Fruit fly (Drosophila melanogaster) whole organism, embryonic: Measurements from ENCODE around the gene CG14327.
A peak's percentile ranks its signal among the peaks of the same experiment; 100 is the strongest.

Source experiments
- Bgb ChIP-seq: fragments of 200-800 bp; sonication (Bioruptor generic); IDR thresholded peaks from 2 replicates; pipeline ENCODE4 v1.3.6; 2022; ENCODE audit warnings: missing biosample characterization, missing genetic modification characterization; ENCODE audit not compliant: partially characterized antibody
- CG10654 ChIP-seq: fragments of 200-800 bp; sonication (Bioruptor generic); optimal IDR thresholded peaks from 2 replicates; lab custom pipeline; 2016; ENCODE audit warnings: missing biosample characterization, missing genetic modification characterization
- CG12155 ChIP-seq: fragments of 200-800 bp; sonication (Bioruptor generic); optimal IDR thresholded peaks from 3 replicates; lab custom pipeline; 2016; ENCODE audit warnings: missing biosample characterization, missing genetic modification characterization
- CG12659 ChIP-seq: fragments of 200-800 bp; sonication (Bioruptor generic); optimal IDR thresholded peaks from 3 replicates; lab custom pipeline; 2017; ENCODE audit warnings: mild to moderate bottlenecking, missing biosample characterization, missing genetic modification reagents, missing genetic modification characterization
- CG13123 ChIP-seq: fragments of 200-800 bp; sonication (Bioruptor generic); optimal IDR thresholded peaks from 2 replicates; lab custom pipeline; 2016; ENCODE audit warnings: missing biosample characterization, missing genetic modification characterization
- CG13287 ChIP-seq: fragments of 200-800 bp; sonication (Bioruptor generic); IDR thresholded peaks from 2 replicates; pipeline ENCODE4 v1.3.6; 2022; ENCODE audit warnings: missing biosample characterization, missing genetic modification characterization; ENCODE audit not compliant: partially characterized antibody
- CG13296 ChIP-seq: fragments of 200-800 bp; sonication (Bioruptor generic); optimal IDR thresholded peaks from 3 replicates; lab custom pipeline; 2018; ENCODE audit warnings: missing biosample characterization, mild to moderate bottlenecking, missing genetic modification characterization
- CG15696 ChIP-seq: fragments of 200-800 bp; sonication (Bioruptor generic); optimal IDR thresholded peaks from 2 replicates; lab custom pipeline; 2019; ENCODE audit warnings: missing biosample characterization, mild to moderate bottlenecking, missing genetic modification characterization, moderate library complexity
- CG17328 ChIP-seq: fragments of 200-800 bp; sonication (Bioruptor generic); IDR thresholded peaks from 2 replicates; pipeline ENCODE4 v1.3.6; 2022; ENCODE audit warnings: missing biosample characterization, missing genetic modification characterization
- CG17802 ChIP-seq: fragments of 200-800 bp; sonication (Bioruptor generic); optimal IDR thresholded peaks from 2 replicates; lab custom pipeline; 2018; ENCODE audit warnings: missing biosample characterization, mild to moderate bottlenecking, missing genetic modification characterization, moderate library complexity
- CG18262 ChIP-seq: fragments of 200-800 bp; optimal IDR thresholded peaks from 3 replicates; lab custom pipeline; 2019; ENCODE audit warnings: missing biosample characterization, mild to moderate bottlenecking, missing genetic modification characterization, moderate library complexity
- CG2202 ChIP-seq: fragments of 200-800 bp; sonication (Bioruptor generic); optimal IDR thresholded peaks from 2 replicates; lab custom pipeline; 2018; ENCODE audit warnings: missing biosample characterization, mild to moderate bottlenecking, missing genetic modification characterization
- CG4617 ChIP-seq: fragments of 200-800 bp; sonication (Bioruptor generic); optimal IDR thresholded peaks from 3 replicates; lab custom pipeline; 2016; ENCODE audit warnings: missing biosample characterization, missing genetic modification characterization, borderline replicate concordance
- CG6765 ChIP-seq: fragments of 200-800 bp; sonication (Bioruptor generic); optimal IDR thresholded peaks from 3 replicates; lab custom pipeline; 2017; ENCODE audit warnings: missing biosample characterization, mild to moderate bottlenecking, missing genetic modification characterization
- Deaf1 ChIP-seq: fragments of 200-800 bp; optimal IDR thresholded peaks from 3 replicates; lab custom pipeline; 2019; ENCODE audit warnings: missing biosample characterization, mild to moderate bottlenecking, missing genetic modification characterization, moderate library complexity
- Dip2 ChIP-seq: fragments of 200-800 bp; sonication (Bioruptor generic); IDR thresholded peaks from 2 replicates; pipeline ENCODE4 v1.3.6; 2022; ENCODE audit warnings: missing biosample characterization, missing genetic modification characterization
- Dp ChIP-seq: fragments of 200-800 bp; sonication (Bioruptor generic); optimal IDR thresholded peaks from 2 replicates; lab custom pipeline; 2018; ENCODE audit warnings: missing biosample characterization, mild to moderate bottlenecking, missing genetic modification characterization, moderate library complexity
- Ets65A ChIP-seq: fragments of 200-800 bp; sonication (Bioruptor generic); peaks from one replicate; lab custom pipeline; 2016; ENCODE audit warnings: missing biosample characterization, missing genetic modification characterization
- Hr51 ChIP-seq, 2 experiments: fragments of 200-800 bp; sonication (Bioruptor generic); optimal IDR thresholded peaks; 2 replicates in 1 of 2; 3 replicates in 1 of 2; lab custom pipeline; 2016 to 2018; ENCODE audit warnings: missing biosample characterization in 2 of 2, missing genetic modification characterization in 2 of 2, mild to moderate bottlenecking in 1 of 2, moderate library complexity in 1 of 2
- Hsf ChIP-seq: fragments of 200-800 bp; sonication (Bioruptor generic); optimal IDR thresholded peaks from 3 replicates; lab custom pipeline; 2016; ENCODE audit warnings: missing biosample characterization, missing genetic modification characterization
- MBD-R2 ChIP-seq: fragments of 200-800 bp; sonication (Bioruptor generic); IDR thresholded peaks from 2 replicates; pipeline ENCODE4 v1.3.6; 2022; ENCODE audit warnings: missing biosample characterization, missing genetic modification characterization
- Mad ChIP-seq: fragments of 200-800 bp; sonication (Bioruptor generic); optimal IDR thresholded peaks from 2 replicates; lab custom pipeline; 2016; ENCODE audit warnings: missing biosample characterization, missing genetic modification characterization
- Med ChIP-seq: fragments of 200-800 bp; sonication (Bioruptor generic); peaks from one replicate; lab custom pipeline; 2016; ENCODE audit warnings: missing biosample characterization, missing genetic modification characterization, mild to moderate bottlenecking, inconsistent platforms, moderate library complexity
- NFAT ChIP-seq: fragments of 200-800 bp; sonication (Bioruptor generic); IDR thresholded peaks from 2 replicates; pipeline ENCODE4 v1.3.6; 2022; ENCODE audit warnings: missing biosample characterization, missing genetic modification characterization
- Opbp ChIP-seq: fragments of 200-800 bp; sonication (Bioruptor generic); IDR thresholded peaks from 3 replicates; pipeline ENCODE4 v1.3.6; 2022; ENCODE audit warnings: missing biosample characterization, missing genetic modification characterization; ENCODE audit not compliant: partially characterized antibody
- Pdp1 ChIP-seq, 2 experiments: fragments of 200-800 bp; sonication (Bioruptor generic); optimal IDR thresholded peaks; 3 replicates each; lab custom pipeline; 2016; ENCODE audit warnings: missing biosample characterization in 2 of 2, missing genetic modification characterization in 2 of 2, mild to moderate bottlenecking in 1 of 2, moderate library complexity in 1 of 2
- Rfx ChIP-seq: fragments of 200-800 bp; sonication (Bioruptor generic); IDR thresholded peaks from 2 replicates; pipeline ENCODE4 v1.3.6; 2022; ENCODE audit warnings: missing biosample characterization, missing genetic modification characterization
- Scr ChIP-seq: fragments of 200-800 bp; sonication (Bioruptor generic); IDR thresholded peaks from 2 replicates; pipeline ENCODE4 v1.3.6; 2022; ENCODE audit warnings: missing biosample characterization, missing genetic modification characterization; ENCODE audit not compliant: partially characterized antibody
- Sin3A ChIP-seq: fragments of >200 bp; optimal IDR thresholded peaks from 2 replicates; lab custom pipeline; 2018
- Taf1 ChIP-seq: fragments of 200-800 bp; sonication (Bioruptor generic); IDR thresholded peaks from 2 replicates; pipeline ENCODE4 v1.3.6; 2022; ENCODE audit warnings: missing biosample characterization, missing genetic modification characterization
- Tbp ChIP-seq: fragments of >200 bp; optimal IDR thresholded peaks from 2 replicates; lab custom pipeline; 2018; ENCODE audit warnings: missing biosample characterization, missing genetic modification characterization
- Trl ChIP-seq, 3 experiments: fragments of >200 bp in 2 of 3; fragments of 200-800 bp in 1 of 3; sonication (Bioruptor generic) in 1 of 3; optimal IDR thresholded peaks; 2 replicates in 1 of 3; 3 replicates in 2 of 3; lab custom pipeline; 2016 to 2017; ENCODE audit warnings: missing biosample characterization in 1 of 3, missing genetic modification characterization in 1 of 3
- Xbp1 ChIP-seq: fragments of 200-800 bp; sonication (Bioruptor generic); optimal IDR thresholded peaks from 3 replicates; lab custom pipeline; 2016; ENCODE audit warnings: missing biosample characterization, mild to moderate bottlenecking, missing genetic modification characterization
- croc ChIP-seq: fragments of 200-800 bp; sonication (Bioruptor generic); conservative IDR thresholded peaks from 3 replicates; pipeline ENCODE4 v1.3.6; 2022; ENCODE audit warnings: missing biosample characterization, missing genetic modification characterization
- danr ChIP-seq: fragments of 200-800 bp; sonication (Bioruptor generic); IDR thresholded peaks from 2 replicates; pipeline ENCODE4 v1.3.6; 2022; ENCODE audit warnings: missing biosample characterization, missing genetic modification characterization
- fd64A ChIP-seq: fragments of 200-800 bp; sonication (Bioruptor generic); optimal IDR thresholded peaks from 3 replicates; lab custom pipeline; 2018; ENCODE audit warnings: missing biosample characterization, mild to moderate bottlenecking, missing genetic modification characterization
- ftz-f1 ChIP-seq: fragments of 200-800 bp; sonication (Bioruptor generic); optimal IDR thresholded peaks from 2 replicates; lab custom pipeline; 2016; ENCODE audit warnings: missing biosample characterization, missing genetic modification characterization
- grau ChIP-seq: fragments of 200-800 bp; optimal IDR thresholded peaks from 3 replicates; lab custom pipeline; 2019; ENCODE audit warnings: missing biosample characterization, mild to moderate bottlenecking, missing genetic modification characterization, moderate library complexity
- insv ChIP-seq, 2 experiments: fragments of 200-800 bp; sonication (Bioruptor generic); optimal IDR thresholded peaks; 3 replicates each; lab custom pipeline; 2016 to 2018; ENCODE audit warnings: missing biosample characterization in 2 of 2, missing genetic modification characterization in 2 of 2
- org-1 ChIP-seq: fragments of 200-800 bp; sonication (Bioruptor generic); optimal IDR thresholded peaks from 2 replicates; lab custom pipeline; 2017; ENCODE audit warnings: missing biosample characterization, missing genetic modification characterization
- pfk ChIP-seq: fragments of 200-800 bp; sonication (Bioruptor generic); optimal IDR thresholded peaks from 2 replicates; lab custom pipeline; 2018; ENCODE audit warnings: missing biosample characterization, mild to moderate bottlenecking, missing genetic modification characterization, moderate library complexity
- pho ChIP-seq: fragments of 200-800 bp; sonication (Bioruptor generic); optimal IDR thresholded peaks from 2 replicates; lab custom pipeline; 2016; ENCODE audit warnings: missing biosample characterization, missing genetic modification characterization
- pros ChIP-seq: fragments of 200-800 bp; sonication (Bioruptor generic); optimal IDR thresholded peaks from 3 replicates; lab custom pipeline; 2019; ENCODE audit warnings: missing biosample characterization, mild to moderate bottlenecking, missing genetic modification characterization, moderate library complexity
- row ChIP-seq: fragments of 200-800 bp; sonication (Bioruptor generic); IDR thresholded peaks from 3 replicates; pipeline ENCODE4 v1.3.6; 2022; ENCODE audit warnings: missing biosample characterization, missing genetic modification characterization
- run ChIP-seq: fragments of 200-800 bp; sonication (Bioruptor generic); optimal IDR thresholded peaks from 3 replicates; lab custom pipeline; 2018; ENCODE audit warnings: missing biosample characterization, mild to moderate bottlenecking, missing genetic modification characterization
- schlank ChIP-seq: fragments of 200-800 bp; sonication (Bioruptor generic); optimal IDR thresholded peaks from 2 replicates; lab custom pipeline; 2018; ENCODE audit warnings: missing biosample characterization, mild to moderate bottlenecking, missing genetic modification characterization
- sens ChIP-seq: fragments of 200-800 bp; sonication (Bioruptor generic); peaks from one replicate; lab custom pipeline; 2016; ENCODE audit warnings: missing biosample characterization, missing genetic modification characterization
- seq ChIP-seq: fragments of 200-800 bp; sonication (Bioruptor generic); IDR thresholded peaks from 2 replicates; pipeline ENCODE4 v1.3.6; 2022; ENCODE audit warnings: missing biosample characterization, missing genetic modification characterization
- shn ChIP-seq: fragments of 200-800 bp; sonication (Bioruptor generic); optimal IDR thresholded peaks from 3 replicates; lab custom pipeline; 2016; ENCODE audit warnings: missing biosample characterization, missing genetic modification characterization
- slbo ChIP-seq: fragments of 200-800 bp; sonication (Bioruptor generic); IDR thresholded peaks from 2 replicates; pipeline ENCODE4 v1.3.6; 2022; ENCODE audit warnings: missing biosample characterization, missing genetic modification characterization
- tgo ChIP-seq: fragments of 200-800 bp; sonication (Bioruptor generic); IDR thresholded peaks from 3 replicates; pipeline ENCODE4 v1.3.6; 2022; ENCODE audit warnings: missing biosample characterization, missing genetic modification characterization
- twi ChIP-seq: fragments of 200-800 bp; optimal IDR thresholded peaks from 2 replicates; lab custom pipeline; 2019; ENCODE audit warnings: missing biosample characterization, mild to moderate bottlenecking, missing genetic modification characterization, moderate library complexity

The CG14327 gene

dm6 chr3R:17647444-17647843, 33.9 kb downstream of the CG14327 start, which contains the start of gene CG14322 (continued):
- TF ChIP-seq Bgb (GFP tag; lab: Robert Waterston, UW) (peak; percentile 31; the same call in 1 of the 2 replicates), seq (no peak), Pdp1 (GFP tag; optimal IDR thresholded peaks at IDR 0.05; lab: Kevin White, UChicago) (peak in 1 of 2 experiments; percentile 88), sens (GFP tag; lab: Kevin White, UChicago) (peak; percentile 77), CG13296 (GFP tag; lab: Kevin White, UChicago) (no peak), Opbp (GFP tag; lab: Robert Waterston, UW) (peak; percentile 23; the same call in 2 of the 3 replicates), CG12659 (GFP tag; lab: Kevin White, UChicago) (no peak), CG4617 (peak; percentile 9), NFAT (0 out of 2 replicates have a peak, but pooled peaks have one; percentile 30), tgo (GFP tag; lab: Robert Waterston, UW) (0 out of 3 replicates have a peak, but pooled peaks have one; percentile 15), row (peak; percentile 76), slbo (GFP tag; lab: Robert Waterston, UW) (peak; percentile 70), Scr (0 out of 2 replicates have a peak, but pooled peaks have one; percentile 33), danr (GFP tag; lab: Robert Waterston, UW) (no peak), grau (tag; lab: Kevin White, UChicago) (peak; percentile 9), CG15696 (peak; percentile 8), Dip2 (GFP tag; lab: Robert Waterston, UW) (no peak), pho (no peak), CG2202 (tag; lab: Kevin White, UChicago) (no peak), Med (GFP tag; lab: Kevin White, UChicago) (peak; percentile 81), Dp (peak; percentile 86), schlank (tag; lab: Kevin White, UChicago) (no peak), Ets65A (GFP tag; lab: Kevin White, UChicago) (peak; percentile 27), CG13287 (GFP tag; lab: Robert Waterston, UW) (peak; percentile 56), Mad (GFP tag; lab: Kevin White, UChicago) (no peak), pfk (GFP tag; lab: Kevin White, UChicago) (peak; percentile 4), Xbp1 (GFP tag; lab: Kevin White, UChicago) (peak; percentile 44), CG12155 (peak; percentile 12), CG6765 (no peak), MBD-R2 (peak; percentile 75), CG17802 (tag; lab: Kevin White, UChicago) (peak; percentile 23), Taf1 (GFP tag; lab: Robert Waterston, UW) (no peak), twi (tag; lab: Kevin White, UChicago) (no peak), Sin3A (lab: Kevin White, UChicago) (no peak)

- TF ChIP-seq insv (GFP tag; optimal IDR thresholded peaks at IDR 0.05; lab: Kevin White, UChicago): no peak
- no peak for TF ChIP-seq Sin3A (lab: Kevin White, UChicago)
- TF ChIP-seq CG13123: no peak
- no peak for TF ChIP-seq org-1 (GFP tag; lab: Kevin White, UChicago)
- no peak for TF ChIP-seq CG17328 (GFP tag; lab: Robert Waterston, UW)
- no peak for TF ChIP-seq ftz-f1 (GFP tag; lab: Kevin White, UChicago)
- TF ChIP-seq pros (GFP tag; lab: Kevin White, UChicago): peak; percentile 70
- TF ChIP-seq shn (GFP tag; lab: Kevin White, UChicago): no peak
- TF ChIP-seq run (tag; lab: Kevin White, UChicago): no peak
- no peak for TF ChIP-seq CG10654 (GFP tag; lab: Kevin White, UChicago)
- TF ChIP-seq Deaf1: peak; percentile 80
- TF ChIP-seq tgo (GFP tag; lab: Robert Waterston, UW): no peak
- TF ChIP-seq fd64A (GFP tag; lab: Kevin White, UChicago): no peak
- TF ChIP-seq Trl (optimal IDR thresholded peaks at IDR 0.05; lab: Kevin White, UChicago): peak in 1 of 2 experiments; percentile 46
- no peak for TF ChIP-seq Trl (GFP tag; optimal IDR thresholded peaks at IDR 0.05; lab: Kevin White, UChicago)
- TF ChIP-seq CG18262: no peak
- no peak for TF ChIP-seq Hsf (GFP tag; lab: Kevin White, UChicago)
- TF ChIP-seq Tbp (GFP tag; lab: Kevin White, UChicago): no peak
- no peak for TF ChIP-seq croc (GFP tag; lab: Robert Waterston, UW)
- TF ChIP-seq Hr51 (GFP tag; optimal IDR thresholded peaks at IDR 0.05; lab: Kevin White, UChicago): no peak
- no peak for TF ChIP-seq Rfx
Measured at dm6 chr3R:17653879-17654278, 40.4 kb downstream of the CG14327 start.
